Worm (Caenorhabditis elegans) whole organism, late embryonic: Measurements from ENCODE around the gene F14D2.11.

ENCODE experiments used
- C38D4.7 ChIP-seq: fragments of 200-800 bp; sonication (Bioruptor generic); optimal IDR thresholded peaks from 2 replicates; lab custom pipeline; 2018; ENCODE audit warnings: mild to moderate bottlenecking, missing genetic modification characterization, moderate library complexity, missing compliant biosample characterization
- F13H6.1 ChIP-seq: sonication (generic microtip); optimal IDR thresholded peaks from 2 replicates; lab custom pipeline; 2016; ENCODE audit warnings: missing genetic modification characterization, missing compliant biosample characterization
- K09A11.1 ChIP-seq: sonication (generic microtip); optimal IDR thresholded peaks from 2 replicates; lab custom pipeline; 2017; ENCODE audit warnings: antibody characterized with exemption, mild to moderate bottlenecking, missing genetic modification characterization, missing compliant biosample characterization; ENCODE audit not compliant: insufficient read depth
- Y22D7AL.16 ChIP-seq: sonication (generic microtip); optimal IDR thresholded peaks from 2 replicates; lab custom pipeline; 2016; ENCODE audit warnings: missing genetic modification characterization, missing compliant biosample characterization
- ceh-18 ChIP-seq: sonication (generic microtip); optimal IDR thresholded peaks from 2 replicates; lab custom pipeline; 2016; ENCODE audit warnings: missing genetic modification characterization, missing compliant biosample characterization
- ceh-19 ChIP-seq: fragments of 200-800 bp; sonication (Bioruptor generic); optimal IDR thresholded peaks from 2 replicates; lab custom pipeline; 2018; ENCODE audit warnings: mild to moderate bottlenecking, missing genetic modification characterization, missing compliant biosample characterization
- ceh-2 ChIP-seq: sonication (generic microtip); optimal IDR thresholded peaks from 2 replicates; lab custom pipeline; 2016; ENCODE audit warnings: missing genotype, missing genetic modification characterization, missing compliant biosample characterization
- ceh-22 ChIP-seq: sonication (generic microtip); optimal IDR thresholded peaks from 2 replicates; lab custom pipeline; 2017; ENCODE audit warnings: missing biosample characterization, missing genetic modification characterization
- ceh-24 ChIP-seq: sonication (generic microtip); optimal IDR thresholded peaks from 2 replicates; lab custom pipeline; 2016; ENCODE audit warnings: mild to moderate bottlenecking, missing genetic modification characterization, missing compliant biosample characterization
- ceh-31 ChIP-seq: sonication (generic microtip); optimal IDR thresholded peaks from 2 replicates; lab custom pipeline; 2016; ENCODE audit warnings: missing genetic modification characterization, missing compliant biosample characterization
- ceh-34 ChIP-seq: sonication (generic microtip); optimal IDR thresholded peaks from 2 replicates; lab custom pipeline; 2016; ENCODE audit warnings: mild to moderate bottlenecking, missing genetic modification characterization, missing compliant biosample characterization
- ceh-6 ChIP-seq: fragments of 200-800 bp; sonication (Bioruptor generic); optimal IDR thresholded peaks from 2 replicates; lab custom pipeline; 2018; ENCODE audit warnings: mild to moderate bottlenecking, missing genetic modification characterization, missing compliant biosample characterization
- ceh-9 ChIP-seq: sonication (generic microtip); optimal IDR thresholded peaks from 2 replicates; lab custom pipeline; 2016; ENCODE audit warnings: mild to moderate bottlenecking, missing genetic modification characterization, inconsistent platforms, missing compliant biosample characterization
- dve-1 ChIP-seq: sonication (generic microtip); optimal IDR thresholded peaks from 2 replicates; lab custom pipeline; 2017; ENCODE audit warnings: antibody characterized with exemption, mild to moderate bottlenecking, missing genetic modification characterization, missing compliant biosample characterization
- elt-2 ChIP-seq: sonication (generic microtip); optimal IDR thresholded peaks from 2 replicates; lab custom pipeline; 2016; ENCODE audit warnings: missing genetic modification reagents, missing genetic modification characterization, missing compliant biosample characterization
- fkh-10 ChIP-seq: fragments of 150-350 bp; optimal IDR thresholded peaks from 2 replicates; lab custom pipeline; 2014; ENCODE audit warnings: missing biosample characterization, missing genetic modification reagents, missing genetic modification characterization
- fkh-6 ChIP-seq: sonication (generic microtip); optimal IDR thresholded peaks from 2 replicates; lab custom pipeline; 2016; ENCODE audit warnings: missing genetic modification characterization, missing compliant biosample characterization
- gmeb-2 ChIP-seq: sonication (generic microtip); optimal IDR thresholded peaks from 2 replicates; lab custom pipeline; 2016; ENCODE audit warnings: missing genetic modification characterization, inconsistent platforms, missing compliant biosample characterization
- hlh-13 ChIP-seq: fragments of 200-800 bp; sonication (Bioruptor generic); optimal IDR thresholded peaks from 2 replicates; lab custom pipeline; 2018; ENCODE audit warnings: mild to moderate bottlenecking, missing genetic modification characterization, missing compliant biosample characterization
- hlh-6 ChIP-seq: sonication (generic microtip); optimal IDR thresholded peaks from 2 replicates; lab custom pipeline; 2016; ENCODE audit warnings: missing genotype, missing genetic modification characterization, missing compliant biosample characterization
- hlh-8 ChIP-seq: sonication (generic microtip); optimal IDR thresholded peaks from 2 replicates; lab custom pipeline; 2016; ENCODE audit warnings: missing genotype, missing genetic modification characterization, missing compliant biosample characterization
- lin-11 ChIP-seq: fragments of 200-800 bp; sonication (Bioruptor generic); optimal IDR thresholded peaks from 2 replicates; lab custom pipeline; 2018; ENCODE audit warnings: mild to moderate bottlenecking, missing genetic modification characterization, missing compliant biosample characterization
- nhr-11 ChIP-seq: fragments of 150-350 bp; optimal IDR thresholded peaks from 2 replicates; lab custom pipeline; 2014; ENCODE audit warnings: missing biosample characterization, missing genetic modification characterization
- npax-4 ChIP-seq: sonication (generic microtip); optimal IDR thresholded peaks from 2 replicates; lab custom pipeline; 2016; ENCODE audit warnings: missing genetic modification characterization, missing compliant biosample characterization
- pag-3 ChIP-seq: sonication (generic microtip); optimal IDR thresholded peaks from 2 replicates; lab custom pipeline; 2016; ENCODE audit warnings: missing compliant biosample characterization, missing genetic modification characterization, borderline replicate concordance
- pax-1 ChIP-seq: fragments of 150-350 bp; optimal IDR thresholded peaks from 2 replicates; lab custom pipeline; 2014; ENCODE audit warnings: missing biosample characterization, missing genetic modification characterization
- pha-2 ChIP-seq: sonication (generic microtip); optimal IDR thresholded peaks from 2 replicates; lab custom pipeline; 2017; ENCODE audit warnings: mild to moderate bottlenecking, missing genetic modification characterization, missing compliant biosample characterization
- pros-1 ChIP-seq: fragments of 150-350 bp; optimal IDR thresholded peaks from 2 replicates; lab custom pipeline; 2014; ENCODE audit warnings: missing biosample characterization, missing genetic modification reagents, missing genetic modification characterization
- sox-2 ChIP-seq: fragments of 200-800 bp; sonication (Bioruptor generic); IDR thresholded peaks from 2 replicates; pipeline ENCODE4 v1.3.6; 2022; ENCODE audit warnings: missing genetic modification reagents, missing genetic modification characterization, missing compliant biosample characterization
- syd-9 ChIP-seq: sonication (generic microtip); optimal IDR thresholded peaks from 2 replicates; lab custom pipeline; 2016; ENCODE audit warnings: mild to moderate bottlenecking, missing genetic modification characterization, moderate library complexity, missing compliant biosample characterization
- tbx-2 ChIP-seq: sonication (generic microtip); optimal IDR thresholded peaks from 2 replicates; lab custom pipeline; 2016; ENCODE audit warnings: missing genetic modification characterization, missing compliant biosample characterization
- tbx-7 ChIP-seq: sonication (generic microtip); optimal IDR thresholded peaks from 2 replicates; lab custom pipeline; 2016; ENCODE audit warnings: missing genotype, missing genetic modification characterization, missing compliant biosample characterization
- unc-3 ChIP-seq, 2 experiments: fragments of 200-800 bp in 1 of 2; sonication (Bioruptor generic) in 1 of 2; sonication (generic microtip) in 1 of 2; conservative IDR thresholded peaks in 1 of 2; optimal IDR thresholded peaks in 1 of 2; 2 replicates each; pipeline versions ENCODE4 v1.3.6 to Lab custom; 2016 to 2022; ENCODE audit warnings: missing compliant biosample characterization in 2 of 2, missing genetic modification characterization in 2 of 2, missing genetic modification reagents in 1 of 2
- unc-42 ChIP-seq: sonication (generic microtip); optimal IDR thresholded peaks from 2 replicates; lab custom pipeline; 2016; ENCODE audit warnings: missing genotype, missing genetic modification characterization, missing compliant biosample characterization
- unc-55 ChIP-seq: sonication (generic microtip); optimal IDR thresholded peaks from 2 replicates; lab custom pipeline; 2017; ENCODE audit warnings: missing biosample characterization, missing genetic modification reagents, missing genetic modification characterization
- zip-5 ChIP-seq: sonication (generic microtip); optimal IDR thresholded peaks from 2 replicates; lab custom pipeline; 2016; ENCODE audit warnings: missing genetic modification characterization, missing compliant biosample characterization
- ztf-16 ChIP-seq: sonication (generic microtip); optimal IDR thresholded peaks from 2 replicates; lab custom pipeline; 2017; ENCODE audit warnings: missing genetic modification characterization, missing compliant biosample characterization

Gene F14D2.11

DNA sequence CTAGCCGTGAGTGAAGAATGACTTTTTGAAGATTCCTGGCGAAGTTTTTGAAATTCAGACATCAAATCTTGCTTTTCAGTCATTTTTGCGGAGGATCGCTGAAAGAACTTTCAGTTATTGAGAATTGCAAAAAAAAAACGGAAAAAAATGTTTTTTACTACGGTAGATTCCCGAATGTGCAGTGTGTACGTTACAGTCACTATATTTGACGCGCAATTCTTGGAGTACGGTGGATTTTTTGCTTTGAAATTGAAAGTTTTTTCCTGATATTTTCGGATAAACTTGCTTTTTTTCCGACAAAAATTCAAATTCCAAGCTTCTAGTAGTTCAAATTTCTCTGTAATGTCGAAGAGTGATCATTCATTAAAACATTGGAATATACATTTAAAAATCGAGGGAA is at the start of gene F14D2.11:
TSS of gene F14D2.11 (minus strand) at position 101 of the 400 bp plus-strand sequence.
- no peak for TF ChIP-seq unc-3 (GFP tag; conservative IDR thresholded peaks at IDR 0.05; lab: Robert Waterston, UW)
- no peak for TF ChIP-seq unc-3 (tag; optimal IDR thresholded peaks at IDR 0.05; lab: Kevin White, UChicago)
- TF ChIP-seq hlh-13 (GFP tag; lab: Kevin White, UChicago), result no peak
- no peak for TF ChIP-seq Y22D7AL.16 (tag; lab: Kevin White, UChicago)
- no peak for TF ChIP-seq lin-11
- no peak for TF ChIP-seq pax-1
- no peak for TF ChIP-seq unc-42
- no peak for TF ChIP-seq pros-1 (tag; lab: Kevin White, UChicago)

DNA sequence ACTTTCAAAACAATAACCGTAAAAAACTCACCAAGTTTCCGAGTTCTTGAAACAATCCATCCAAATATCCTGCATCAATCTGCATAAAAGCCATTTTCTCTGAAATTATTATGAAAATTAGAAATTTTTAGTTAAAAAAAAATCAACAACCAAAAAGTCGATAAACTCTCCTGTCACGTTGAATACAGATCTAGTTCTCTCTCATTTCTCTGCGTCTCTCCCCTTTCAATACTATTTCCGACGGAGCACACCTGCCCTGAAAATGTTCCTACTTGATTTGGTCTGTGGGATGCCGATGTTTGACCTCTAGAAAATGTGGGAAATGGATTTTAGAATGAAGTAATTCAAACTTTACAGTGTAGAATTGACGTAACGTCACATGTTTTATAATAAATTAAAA is 45.6 kb upstream of the F14D2.11 start, which contains the start of gene T06D4.6:
TSS of gene T06D4.6 (minus strand) at position 101 of the 400 bp plus-strand sequence.
- no peak for TF ChIP-seq ceh-31 (tag; lab: Kevin White, UChicago)
- TF ChIP-seq ceh-22 (tag; lab: Kevin White, UChicago), result no peak
- no peak for TF ChIP-seq gmeb-2
- no peak for TF ChIP-seq ceh-2 (tag; lab: Kevin White, UChicago)
- no peak for TF ChIP-seq tbx-2 (tag; lab: Kevin White, UChicago)
- no peak for TF ChIP-seq hlh-8 (tag; lab: Kevin White, UChicago)
- no peak for TF ChIP-seq F13H6.1 (tag; lab: Kevin White, UChicago)
- TF ChIP-seq fkh-10 (GFP tag; lab: Kevin White, UChicago), result no peak
- TF ChIP-seq unc-42, result no peak
- no peak for TF ChIP-seq ceh-18 (tag; lab: Kevin White, UChicago)
- TF ChIP-seq ceh-6 (GFP tag; lab: Kevin White, UChicago), result no peak
- no peak for TF ChIP-seq pros-1 (tag; lab: Kevin White, UChicago)
- TF ChIP-seq ceh-24, result no peak
- no peak for TF ChIP-seq ceh-9 (tag; lab: Kevin White, UChicago)

DNA sequence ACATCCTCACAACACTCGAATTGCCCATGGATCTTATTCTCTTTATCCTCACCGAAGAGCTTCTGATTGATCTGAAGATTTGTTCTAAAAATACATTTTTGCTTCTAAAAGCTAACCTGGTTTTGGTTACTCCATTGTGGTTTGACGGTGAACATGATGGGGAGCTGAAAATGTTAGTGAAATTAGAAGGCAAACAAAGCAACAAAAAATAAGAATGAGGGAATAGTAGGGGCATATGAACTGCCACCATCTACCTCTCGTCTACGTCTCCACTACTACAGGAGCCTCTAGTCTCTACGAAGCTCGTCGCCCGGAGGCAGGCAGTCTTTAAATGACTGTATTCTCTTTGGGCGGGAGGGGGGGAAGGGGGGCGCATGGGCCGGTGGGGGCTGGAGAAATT is 43.8 kb upstream of the F14D2.11 start, which contains the start of gene T06D4.2:
TSS of gene T06D4.2 (minus strand) at position 170 of the 400 bp plus-strand sequence.
- no peak for TF ChIP-seq hlh-6 (tag; lab: Kevin White, UChicago)
- TF ChIP-seq ceh-19 (GFP tag; lab: Kevin White, UChicago), result no peak
- TF ChIP-seq lin-11, result no peak
- no peak for TF ChIP-seq zip-5 (tag; lab: Kevin White, UChicago)
- no peak for TF ChIP-seq ztf-16 (tag; lab: Kevin White, UChicago)
- TF ChIP-seq syd-9 (tag; lab: Kevin White, UChicago), result no peak
- TF ChIP-seq pag-3, result no peak
- no peak for TF ChIP-seq elt-2
- TF ChIP-seq tbx-7 (tag; lab: Kevin White, UChicago), result no peak
- no peak for TF ChIP-seq unc-55
- TF ChIP-seq tbx-2 (tag; lab: Kevin White, UChicago), result no peak
- TF ChIP-seq pha-2 (tag; lab: Kevin White, UChicago), result no peak
- no peak for TF ChIP-seq npax-4 (tag; lab: Kevin White, UChicago)
- TF ChIP-seq dve-1 (tag; lab: Kevin White, UChicago), result no peak

DNA sequence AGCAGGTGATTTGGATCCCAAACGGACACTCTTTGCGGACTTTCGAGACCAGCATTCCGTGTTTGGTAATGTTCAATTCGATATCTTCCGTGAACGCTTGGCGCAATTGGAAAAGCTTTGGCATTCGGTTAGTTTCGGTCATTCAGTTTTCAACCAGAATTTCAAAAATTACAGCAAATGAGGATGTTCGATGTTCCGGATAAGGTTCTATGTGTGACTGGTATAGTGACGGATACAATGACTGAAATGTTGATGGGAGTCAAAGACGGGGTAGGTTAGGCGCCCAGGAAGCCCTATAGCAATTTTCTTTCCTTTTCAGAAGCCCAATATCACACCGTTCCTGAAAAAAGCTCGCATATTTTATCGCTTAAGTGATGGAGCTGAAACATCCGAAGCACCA is 41.2 kb upstream of the F14D2.11 start:
- TF ChIP-seq ceh-24, result no peak
- TF ChIP-seq C38D4.7 (GFP tag; lab: Kevin White, UChicago), result no peak
- no peak for TF ChIP-seq ceh-6 (GFP tag; lab: Kevin White, UChicago)
- TF ChIP-seq pax-1, result no peak
- no peak for TF ChIP-seq hlh-8 (tag; lab: Kevin White, UChicago)
- TF ChIP-seq sox-2 (GFP tag; lab: Robert Waterston, UW), result no peak
- no peak for TF ChIP-seq pha-2 (tag; lab: Kevin White, UChicago)
- no peak for TF ChIP-seq fkh-10 (GFP tag; lab: Kevin White, UChicago)
- TF ChIP-seq npax-4 (tag; lab: Kevin White, UChicago), result no peak
- no peak for TF ChIP-seq ceh-22 (tag; lab: Kevin White, UChicago)
- no peak for TF ChIP-seq K09A11.1
- no peak for TF ChIP-seq nhr-11 (tag; lab: Kevin White, UChicago)
- no peak for TF ChIP-seq ceh-34 (tag; lab: Kevin White, UChicago)
- TF ChIP-seq fkh-6 (tag; lab: Kevin White, UChicago), result no peak
